Fruit fly (Drosophila melanogaster) whole organism, embryonic: Measurements from ENCODE around the gene Tim17a2.

Source experiments
- Atf-2 ChIP-seq: fragments of 200-800 bp; sonication (Bioruptor generic); optimal IDR thresholded peaks from 2 replicates; lab custom pipeline; 2016; ENCODE audit warnings: missing biosample characterization, missing genetic modification characterization
- Atf6 ChIP-seq: fragments of 200-800 bp; sonication (Bioruptor generic); IDR thresholded peaks from 2 replicates; pipeline ENCODE4 v1.3.6; 2022; ENCODE audit warnings: missing biosample characterization, missing genetic modification characterization
- BEAF-32 ChIP-seq: fragments of 200-800 bp; sonication (Bioruptor generic); optimal IDR thresholded peaks from 3 replicates; lab custom pipeline; 2017; ENCODE audit warnings: missing biosample characterization, missing genetic modification characterization, mild to moderate bottlenecking, moderate library complexity, missing genetic modification reagents
- CG10321 ChIP-seq: fragments of 200-800 bp; sonication (Bioruptor generic); IDR thresholded peaks from 2 replicates; pipeline ENCODE4 v1.3.6; 2022; ENCODE audit warnings: missing biosample characterization, missing genetic modification characterization
- CG11398 ChIP-seq: fragments of 200-800 bp; sonication (Bioruptor generic); optimal IDR thresholded peaks from 2 replicates; lab custom pipeline; 2016; ENCODE audit warnings: missing biosample characterization, missing genetic modification characterization
- CG13624 ChIP-seq: fragments of 200-800 bp; sonication (Bioruptor generic); optimal IDR thresholded peaks from 2 replicates; lab custom pipeline; 2016; ENCODE audit warnings: missing biosample characterization, missing genetic modification characterization
- CG14441 ChIP-seq: fragments of 200-800 bp; sonication (Bioruptor generic); IDR thresholded peaks from 2 replicates; pipeline ENCODE4 v1.3.6; 2022; ENCODE audit warnings: missing biosample characterization, missing genetic modification characterization
- CG1602 ChIP-seq: fragments of 200-800 bp; sonication (Bioruptor generic); optimal IDR thresholded peaks from 3 replicates; lab custom pipeline; 2016; ENCODE audit warnings: missing biosample characterization, missing genetic modification characterization
- CG1603 ChIP-seq: fragments of 200-800 bp; sonication (Bioruptor generic); optimal IDR thresholded peaks from 2 replicates; lab custom pipeline; 2019; ENCODE audit warnings: missing biosample characterization, mild to moderate bottlenecking, missing genetic modification characterization, moderate library complexity
- CG1647 ChIP-seq: fragments of 200-800 bp; sonication (Bioruptor generic); optimal IDR thresholded peaks from 3 replicates; lab custom pipeline; 2016; ENCODE audit warnings: missing biosample characterization, missing genetic modification characterization
- CG17328 ChIP-seq: fragments of 200-800 bp; sonication (Bioruptor generic); IDR thresholded peaks from 2 replicates; pipeline ENCODE4 v1.3.6; 2022; ENCODE audit warnings: missing biosample characterization, missing genetic modification characterization
- CG18764 ChIP-seq: fragments of 200-800 bp; sonication (Bioruptor generic); optimal IDR thresholded peaks from 3 replicates; lab custom pipeline; 2016; ENCODE audit warnings: missing biosample characterization, missing genetic modification characterization
- CG2199 ChIP-seq: fragments of 200-800 bp; sonication (Bioruptor generic); IDR thresholded peaks from 3 replicates; pipeline ENCODE4 v1.3.6; 2022; ENCODE audit warnings: missing biosample characterization, missing genetic modification characterization
- CG31224 ChIP-seq: fragments of 200-800 bp; sonication (Bioruptor generic); IDR thresholded peaks from 2 replicates; pipeline ENCODE4 v1.3.6; 2022; ENCODE audit warnings: missing biosample characterization, missing genetic modification characterization
- CG3847 ChIP-seq: fragments of 200-800 bp; sonication (Bioruptor generic); IDR thresholded peaks from 2 replicates; pipeline ENCODE4 v1.3.6; 2022; ENCODE audit warnings: missing biosample characterization, missing genetic modification characterization
- CG5953 ChIP-seq: fragments of 200-800 bp; sonication (Bioruptor generic); IDR thresholded peaks from 2 replicates; pipeline ENCODE4 v1.3.6; 2022; ENCODE audit warnings: missing biosample characterization, missing genetic modification characterization
- CG6689 ChIP-seq: fragments of 200-800 bp; sonication (Bioruptor generic); IDR thresholded peaks from 2 replicates; pipeline ENCODE4 v1.3.6; 2022; ENCODE audit warnings: missing biosample characterization, missing genetic modification characterization
- CG6765 ChIP-seq: fragments of 200-800 bp; sonication (Bioruptor generic); optimal IDR thresholded peaks from 3 replicates; lab custom pipeline; 2017; ENCODE audit warnings: missing biosample characterization, mild to moderate bottlenecking, missing genetic modification characterization
- CG9437 ChIP-seq: fragments of 200-800 bp; sonication (Bioruptor generic); optimal IDR thresholded peaks from 2 replicates; lab custom pipeline; 2018; ENCODE audit warnings: missing biosample characterization, mild to moderate bottlenecking, missing genetic modification characterization
- Doc3 ChIP-seq: fragments of 200-800 bp; sonication (Bioruptor generic); IDR thresholded peaks from 3 replicates; pipeline ENCODE4 v1.3.6; 2022; ENCODE audit warnings: missing biosample characterization, missing genetic modification characterization; ENCODE audit not compliant: partially characterized antibody
- E2f2 ChIP-seq: fragments of 200-800 bp; sonication (Bioruptor generic); IDR thresholded peaks from 2 replicates; pipeline ENCODE4 v1.3.6; 2022; ENCODE audit warnings: missing biosample characterization, missing genetic modification characterization
- Fer2 ChIP-seq: fragments of 200-800 bp; sonication (Bioruptor generic); optimal IDR thresholded peaks from 2 replicates; lab custom pipeline; 2018; ENCODE audit warnings: missing biosample characterization, mild to moderate bottlenecking, missing genetic modification characterization, moderate library complexity
- NC2β ChIP-seq: fragments of 200-800 bp; sonication (Bioruptor generic); optimal IDR thresholded peaks from 2 replicates; lab custom pipeline; 2016; ENCODE audit warnings: missing biosample characterization, missing genetic modification characterization
- Neu2 ChIP-seq: fragments of 200-800 bp; sonication (Bioruptor generic); optimal IDR thresholded peaks from 3 replicates; lab custom pipeline; 2016; ENCODE audit warnings: missing biosample characterization, missing genetic modification characterization, borderline replicate concordance
- Oli ChIP-seq: fragments of 200-800 bp; sonication (Bioruptor generic); optimal IDR thresholded peaks from 2 replicates; lab custom pipeline; 2018; ENCODE audit warnings: missing biosample characterization, mild to moderate bottlenecking, missing genetic modification characterization, moderate library complexity
- TFAM ChIP-seq: fragments of 200-800 bp; sonication (Bioruptor generic); optimal IDR thresholded peaks from 2 replicates; lab custom pipeline; 2017; ENCODE audit warnings: missing biosample characterization, missing genetic modification characterization, inconsistent platforms
- bcd ChIP-seq: fragments of 200-800 bp; sonication (Bioruptor generic); optimal IDR thresholded peaks from 2 replicates; lab custom pipeline; 2017; ENCODE audit warnings: missing biosample characterization, mild to moderate bottlenecking, missing genetic modification characterization
- dimm ChIP-seq: fragments of 200-800 bp; sonication (Bioruptor generic); IDR thresholded peaks from 2 replicates; pipeline ENCODE4 v1.3.6; 2022; ENCODE audit warnings: missing biosample characterization, missing genetic modification characterization
- ewg ChIP-seq: fragments of 200-800 bp; sonication (Bioruptor generic); optimal IDR thresholded peaks from 3 replicates; lab custom pipeline; 2017; ENCODE audit warnings: mild to moderate bottlenecking, missing biosample characterization, missing genetic modification reagents, missing genetic modification characterization
- eyg ChIP-seq: fragments of 200-800 bp; sonication (Bioruptor generic); optimal IDR thresholded peaks from 3 replicates; lab custom pipeline; 2016; ENCODE audit warnings: missing biosample characterization, missing genetic modification characterization
- fd3F ChIP-seq: fragments of 200-800 bp; sonication (Bioruptor generic); optimal IDR thresholded peaks from 2 replicates; lab custom pipeline; 2018; ENCODE audit warnings: missing biosample characterization, mild to moderate bottlenecking, missing genetic modification characterization, moderate library complexity
- fd64A ChIP-seq: fragments of 200-800 bp; sonication (Bioruptor generic); optimal IDR thresholded peaks from 3 replicates; lab custom pipeline; 2018; ENCODE audit warnings: missing biosample characterization, mild to moderate bottlenecking, missing genetic modification characterization
- gem ChIP-seq: fragments of 200-800 bp; sonication (Bioruptor generic); optimal IDR thresholded peaks from 2 replicates; lab custom pipeline; 2019; ENCODE audit warnings: missing biosample characterization, mild to moderate bottlenecking, missing genetic modification characterization, moderate library complexity
- kni ChIP-seq: fragments of 200-800 bp; sonication (Bioruptor generic); optimal IDR thresholded peaks from 3 replicates; lab custom pipeline; 2017; ENCODE audit warnings: mild to moderate bottlenecking, missing biosample characterization, missing genetic modification reagents, missing genetic modification characterization
- sens-2 ChIP-seq: fragments of 200-800 bp; sonication (Bioruptor generic); IDR thresholded peaks from 2 replicates; pipeline ENCODE4 v1.3.6; 2022; ENCODE audit warnings: missing biosample characterization, missing genetic modification characterization
- sisA ChIP-seq: fragments of 200-800 bp; sonication (Bioruptor generic); IDR thresholded peaks from 2 replicates; pipeline ENCODE4 v1.3.6; 2022; ENCODE audit warnings: missing biosample characterization, missing genetic modification characterization
- sna ChIP-seq: fragments of 200-800 bp; sonication (Bioruptor generic); IDR thresholded peaks from 2 replicates; pipeline ENCODE4 v1.3.6; 2022; ENCODE audit warnings: missing biosample characterization, missing genetic modification characterization; ENCODE audit not compliant: partially characterized antibody
- sqz ChIP-seq: fragments of 200-800 bp; sonication (Bioruptor generic); optimal IDR thresholded peaks from 3 replicates; lab custom pipeline; 2018; ENCODE audit warnings: missing biosample characterization, mild to moderate bottlenecking, missing genetic modification characterization
- stwl ChIP-seq: fragments of 200-800 bp; sonication (Bioruptor generic); optimal IDR thresholded peaks from 3 replicates; lab custom pipeline; 2018; ENCODE audit warnings: missing biosample characterization, mild to moderate bottlenecking, missing genetic modification characterization, moderate library complexity
- sug ChIP-seq: fragments of 200-800 bp; optimal IDR thresholded peaks from 2 replicates; lab custom pipeline; 2019; ENCODE audit warnings: missing biosample characterization, mild to moderate bottlenecking, missing genetic modification characterization, moderate library complexity
- trh ChIP-seq: fragments of 200-800 bp; sonication (Bioruptor generic); optimal IDR thresholded peaks from 2 replicates; lab custom pipeline; 2016; ENCODE audit warnings: missing biosample characterization, missing genetic modification characterization
- usp ChIP-seq: fragments of >200 bp; optimal IDR thresholded peaks from 2 replicates; lab custom pipeline; 2017; ENCODE audit warnings: missing biosample characterization, missing genetic modification characterization

Gene Tim17a2

dm6 chr3R:5283360-5283963 lies 21.0 kb upstream of the Tim17a2 start (continued):
- no peak for TF ChIP-seq sna (GFP tag; lab: Robert Waterston, UW)
- TF ChIP-seq CG13624 (GFP tag; lab: Kevin White, UChicago) = peak; percentile 94
- peak; percentile 41 for TF ChIP-seq TFAM (GFP tag; lab: Kevin White, UChicago)
- peak; percentile 89 for TF ChIP-seq sqz (GFP tag; lab: Kevin White, UChicago)
- TF ChIP-seq CG18764 = peak; percentile 70
- peak; percentile 88 for TF ChIP-seq eyg
- TF ChIP-seq CG1647 (GFP tag; lab: Kevin White, UChicago) = peak; percentile 89
- peak; percentile 87 for TF ChIP-seq CG6689 (GFP tag; lab: Robert Waterston, UW)
- TF ChIP-seq sug = peak; percentile 91
- no peak for TF ChIP-seq stwl
- TF ChIP-seq CG10321 (GFP tag; lab: Robert Waterston, UW) = 0 out of 2 replicates have a peak, but pooled peaks have one; percentile 40
- TF ChIP-seq Atf6 = peak; percentile 90
- peak; percentile 88 for TF ChIP-seq fd3F (GFP tag; lab: Kevin White, UChicago)
- peak; percentile 88 for TF ChIP-seq Atf-2 (GFP tag; lab: Kevin White, UChicago)
- TF ChIP-seq Doc3 (GFP tag; lab: Robert Waterston, UW) = no peak
- TF ChIP-seq CG14441 = peak; percentile 80
- TF ChIP-seq BEAF-32 (GFP tag; lab: Kevin White, UChicago) = no peak
- TF ChIP-seq CG1602 (GFP tag; lab: Kevin White, UChicago) = peak; percentile 80
- no peak for TF ChIP-seq dimm
- TF ChIP-seq Neu2 (GFP tag; lab: Kevin White, UChicago) = peak; percentile 62
- peak; percentile 94 for TF ChIP-seq gem (tag; lab: Kevin White, UChicago)
- peak; percentile 84 for TF ChIP-seq CG3847
- TF ChIP-seq CG31224 = peak; percentile 81
- peak; percentile 93 for TF ChIP-seq bcd (GFP tag; lab: Kevin White, UChicago)
- peak; percentile 79; the same call in 2 of the 3 replicates for TF ChIP-seq CG2199
- peak; percentile 82 for TF ChIP-seq sisA (GFP tag; lab: Robert Waterston, UW)
- peak; percentile 80 for TF ChIP-seq fd64A (GFP tag; lab: Kevin White, UChicago)
- TF ChIP-seq Oli (tag; lab: Kevin White, UChicago) = peak; percentile 91
- peak; percentile 84 for TF ChIP-seq CG1603 (tag; lab: Kevin White, UChicago)
- TF ChIP-seq ewg = peak; percentile 78
- TF ChIP-seq CG17328 = peak; percentile 71; the same call in 1 of the 2 replicates
- peak; percentile 73 for TF ChIP-seq sens-2 (GFP tag; lab: Robert Waterston, UW)
- TF ChIP-seq usp (GFP tag; lab: Kevin White, UChicago) = no peak
- TF ChIP-seq kni (GFP tag; lab: Kevin White, UChicago) = peak; percentile 81
- TF ChIP-seq Fer2 (tag; lab: Kevin White, UChicago) = peak; percentile 77
- TF ChIP-seq NC2β = peak; percentile 84
- TF ChIP-seq trh (GFP tag; lab: Kevin White, UChicago) = peak; percentile 74
- peak; percentile 80 for TF ChIP-seq CG5953 (GFP tag; lab: Robert Waterston, UW)
- peak; percentile 91 for TF ChIP-seq CG6765
- TF ChIP-seq CG9437 (GFP tag; lab: Kevin White, UChicago) = peak; percentile 85
- peak; percentile 85 for TF ChIP-seq CG11398
- peak; percentile 59 for TF ChIP-seq E2f2 (GFP tag; lab: Robert Waterston, UW)
